Worm (Caenorhabditis elegans): ENCODE data around the gene sgn-1.
A peak's percentile ranks its signal among the peaks of the same experiment; 100 is the strongest.

The sgn-1 gene

DNA sequence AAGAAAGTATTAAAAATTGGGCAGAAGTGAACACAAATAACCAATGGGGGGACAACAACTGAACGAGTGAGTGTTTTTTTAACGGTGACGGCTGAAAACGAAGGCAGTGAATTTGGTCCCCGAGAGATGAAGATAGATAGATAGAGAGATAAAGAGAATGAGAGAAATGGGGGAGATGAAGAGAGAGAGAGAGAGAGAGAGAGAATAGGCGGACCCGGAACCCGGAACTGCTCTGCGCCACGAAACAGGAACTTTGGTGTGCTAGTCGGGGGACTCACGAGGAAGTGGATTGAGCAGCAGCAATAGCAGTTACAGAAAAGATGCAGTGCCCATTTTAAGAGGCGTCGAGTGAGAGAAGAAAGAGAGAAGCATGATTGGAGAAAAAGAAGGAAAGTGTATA lies 12.9 kb upstream of the sgn-1 start (continued):
- TF ChIP-seq B0261.1 (tag; optimal IDR thresholded peaks at IDR 0.05) (no peak), nhr-27 (tag; optimal IDR thresholded peaks at IDR 0.05) (no peak), rcor-1 (GFP tag; IDR thresholded peaks at IDR 0.05) (no peak), ceh-91 (GFP tag; IDR thresholded peaks at IDR 0.05) (no peak), unc-130 (GFP tag; optimal IDR thresholded peaks at IDR 0.05) (no peak), somi-1 (GFP tag; optimal IDR thresholded peaks at IDR 0.05) (peak; percentile 63), lag-1 (GFP tag; IDR thresholded peaks at IDR 0.05) (no peak), ztf-22 (GFP tag; optimal IDR thresholded peaks at IDR 0.05) (no peak), Y53G8AR.9 (GFP tag; conservative IDR thresholded peaks at IDR 0.05) (no peak), ZK185.1 (tag; optimal IDR thresholded peaks at IDR 0.05; ENCODE audit: poor library complexity, severe bottlenecking) (peak; percentile 31), mes-4 (tag; optimal IDR thresholded peaks at IDR 0.05) (no peak), nhr-80 (tag; optimal IDR thresholded peaks at IDR 0.05) (no peak), B0336.3 (GFP tag; IDR thresholded peaks at IDR 0.05) (no peak), K11D2.4 (GFP tag; IDR thresholded peaks at IDR 0.05) (no peak), efl-1 (GFP tag; optimal IDR thresholded peaks at IDR 0.05) (no peak), him-1 (tag; optimal IDR thresholded peaks at IDR 0.05) (no peak), ceh-27 (GFP tag; optimal IDR thresholded peaks at IDR 0.05) (peak; percentile 79), T07F8.4 (tag; optimal IDR thresholded peaks at IDR 0.05) (no peak), bed-1 (GFP tag; IDR thresholded peaks at IDR 0.05) (no peak), F10E7.11 (tag; optimal IDR thresholded peaks at IDR 0.05) (no peak), attf-6 (GFP tag; IDR thresholded peaks at IDR 0.05) (no peak), C06A6.2 (GFP tag; conservative IDR thresholded peaks at IDR 0.05) (0 out of 2 replicates have a peak, but pooled peaks have one; percentile 17), lsy-27 (tag; optimal IDR thresholded peaks at IDR 0.05; ENCODE audit: borderline replicate concordance, insufficient read depth) (no peak), hlh-12 (tag; optimal IDR thresholded peaks at IDR 0.05) (no peak), Y53F4B.3 (GFP tag; IDR thresholded peaks at IDR 0.05) (no peak), Y67H2A.10 (GFP tag; conservative IDR thresholded peaks at IDR 0.05) (no peak), F55B11.4 (tag; optimal IDR thresholded peaks at IDR 0.05; ENCODE audit: borderline replicate concordance, insufficient read depth) (no peak), ekl-4 (GFP tag; IDR thresholded peaks at IDR 0.05) (no peak), ceh-79 (tag; optimal IDR thresholded peaks at IDR 0.05) (no peak), bed-2 (GFP tag; IDR thresholded peaks at IDR 0.05) (no peak), cebp-2 (GFP tag; IDR thresholded peaks at IDR 0.05) (no peak), nfyb-1 (GFP tag; IDR thresholded peaks at IDR 0.05) (no peak), pbrm-1 (GFP tag; IDR thresholded peaks at IDR 0.05) (no peak), sdz-38 (tag; optimal IDR thresholded peaks at IDR 0.05) (no peak), T26A5.8 (tag; optimal IDR thresholded peaks at IDR 0.05) (no peak), chd-7 (tag; optimal IDR thresholded peaks at IDR 0.05) (peak; percentile 66), aptf-3 (GFP tag; IDR thresholded peaks at IDR 0.05) (no peak), sptf-2 (GFP tag; optimal IDR thresholded peaks at IDR 0.05) (no peak), dpl-1 (GFP tag; optimal IDR thresholded peaks at IDR 0.05) (no peak), D2030.7 (GFP tag; IDR thresholded peaks at IDR 0.05) (no peak), Y79H2A.3 (GFP tag; conservative IDR thresholded peaks at IDR 0.05) (no peak), F49E8.2 (tag; optimal IDR thresholded peaks at IDR 0.05; ENCODE audit: insufficient read depth) (no peak), madf-10 (tag; optimal IDR thresholded peaks at IDR 0.05) (peak; percentile 8), lsl-1 (GFP tag; optimal IDR thresholded peaks at IDR 0.05) (no peak), F22D6.2 (tag; optimal IDR thresholded peaks at IDR 0.05) (no peak), mxl-1 (tag; optimal IDR thresholded peaks at IDR 0.05) (no peak), ztf-18 (tag; optimal IDR thresholded peaks at IDR 0.05) (peak; percentile 5), K12H6.12 (tag; optimal IDR thresholded peaks at IDR 0.05) (peak; percentile 94), ets-4 (GFP tag; optimal IDR thresholded peaks at IDR 0.05) (no peak), madf-6 (GFP tag; IDR thresholded peaks at IDR 0.05) (no peak)
